Worm (Caenorhabditis elegans) whole organism, dauer: ENCODE results near the gene Y43B11AR.1.

Source experiments
- unc-62 ChIP-seq: sonication (generic microtip); optimal IDR thresholded peaks from 2 replicates; lab custom pipeline; 2017; ENCODE audit warnings: missing biosample characterization, missing genetic modification reagents, missing genetic modification characterization

Gene Y43B11AR.1

ce11 chrIV:7121313-7122055 is 40.2 kb downstream of the Y43B11AR.1 start, which contains the start of the genes C34D4.10 and str-48:
C34D4.10 (minus strand) TSS chrIV:7121413.
str-48 (plus strand) TSS chrIV:7122005.
- TF ChIP-seq unc-62: no peak

ce11 chrIV:7131780-7132179 is 50.5 kb downstream of the Y43B11AR.1 start, which contains the start of gene grsp-3:
grsp-3 (minus strand) TSS chrIV:7131928.
- TF ChIP-seq unc-62: no peak
